Worm (Caenorhabditis elegans) whole organism, L1 larva: Measurements from ENCODE around the gene T07H3.8.

Experiments used
- ama-1 ChIP-seq: fragments of 150-350 bp; optimal IDR thresholded peaks from 2 replicates; lab custom pipeline; 2014
- egl-27 ChIP-seq, 2 experiments: fragments of 150-350 bp in 1 of 2; sonication (generic microtip); optimal IDR thresholded peaks; 3 replicates each; lab custom pipeline; 2017 to 2018; ENCODE audit warnings: missing biosample characterization in 2 of 2, missing genetic modification characterization in 2 of 2, missing genetic modification reagents in 2 of 2
- elt-3 ChIP-seq, 6 experiments: fragments of 150-350 bp in 1 of 6; sonication (generic microtip); optimal IDR thresholded peaks; 2 replicates each; lab custom pipeline; 2017 to 2018; ENCODE audit warnings: missing biosample characterization in 6 of 6, missing genetic modification characterization in 6 of 6, inconsistent platforms in 1 of 6
- fos-1 ChIP-seq: fragments of 150-350 bp; optimal IDR thresholded peaks from 2 replicates; lab custom pipeline; 2014; ENCODE audit warnings: missing biosample characterization, missing genetic modification characterization
- lsy-2 ChIP-seq, 2 experiments: fragments of 150-350 bp; optimal IDR thresholded peaks; 2 replicates each; lab custom pipeline; 2014; ENCODE audit warnings: missing biosample characterization in 2 of 2, missing genetic modification characterization in 2 of 2
- nhr-12 ChIP-seq: sonication (generic microtip); optimal IDR thresholded peaks from 2 replicates; lab custom pipeline; 2017; ENCODE audit warnings: missing biosample characterization, missing genetic modification characterization
- nhr-76 ChIP-seq: sonication (generic microtip); optimal IDR thresholded peaks from 2 replicates; lab custom pipeline; 2017; ENCODE audit warnings: missing biosample characterization, missing genetic modification characterization
- skn-1 ChIP-seq: fragments of 150-350 bp; optimal IDR thresholded peaks from 2 replicates; lab custom pipeline; 2014; ENCODE audit warnings: missing biosample characterization, missing genetic modification characterization
- unc-130 ChIP-seq: fragments of 150-350 bp; optimal IDR thresholded peaks from 2 replicates; lab custom pipeline; 2017; ENCODE audit warnings: missing biosample characterization, missing genetic modification characterization, inconsistent platforms

DNA sequence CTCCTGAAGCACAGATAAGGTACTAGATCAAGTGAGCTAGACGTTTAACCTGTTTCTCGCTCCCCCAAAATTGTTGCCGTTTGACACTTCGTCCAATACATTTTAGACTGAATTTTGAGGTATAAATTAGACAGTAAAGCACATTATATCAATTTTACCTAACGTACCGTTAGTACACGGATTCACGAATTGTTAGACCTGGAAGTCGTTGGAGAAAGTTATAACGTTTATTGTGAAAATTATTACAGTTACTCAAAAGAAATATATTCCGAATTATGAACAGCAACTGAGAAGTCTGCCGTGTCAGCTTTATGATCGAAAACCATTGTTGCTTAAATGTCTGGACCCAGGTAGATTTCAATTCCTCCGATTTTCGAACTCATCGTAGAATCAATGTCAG is 25.6 kb upstream of the T07H3.8 start:
- TF ChIP-seq elt-3 (tag; optimal IDR thresholded peaks at IDR 0.05; lab: Kevin White, UChicago), result no peak
- no peak for TF ChIP-seq unc-130 (tag; lab: Kevin White, UChicago)
- no peak for TF ChIP-seq egl-27 (tag; optimal IDR thresholded peaks at IDR 0.05; lab: Kevin White, UChicago)
- no peak for TF ChIP-seq nhr-76 (tag; lab: Kevin White, UChicago)
- no peak for TF ChIP-seq fos-1 (tag; lab: Kevin White, UChicago)
- TF ChIP-seq nhr-12 (tag; lab: Kevin White, UChicago), result no peak
- no peak for TF ChIP-seq lsy-2 (tag; optimal IDR thresholded peaks at IDR 0.05; lab: Kevin White, UChicago)
- no peak for TF ChIP-seq ama-1 (lab: Kevin White, UChicago)
- no peak for TF ChIP-seq skn-1 (tag; lab: Kevin White, UChicago)
